Fruit fly (Drosophila melanogaster) whole organism, pupa: Measurements from ENCODE around the gene Mondo.

Experiments
- CG12605 ChIP-seq: fragments of 200-800 bp; sonication (Bioruptor generic); IDR thresholded peaks from 2 replicates; pipeline ENCODE4 v1.3.6; 2022; ENCODE audit warnings: missing biosample characterization, missing genetic modification characterization
- CG15710 ChIP-seq: fragments of 200-800 bp; sonication (Bioruptor generic); optimal IDR thresholded peaks from 2 replicates; lab custom pipeline; 2018; ENCODE audit warnings: missing biosample characterization, mild to moderate bottlenecking, missing genetic modification characterization, moderate library complexity
- CG4496 ChIP-seq: fragments of 200-800 bp; sonication (Bioruptor generic); IDR thresholded peaks from 3 replicates; pipeline ENCODE4 v1.3.6; 2022; ENCODE audit warnings: missing biosample characterization, missing genetic modification characterization
- CG9948 ChIP-seq: fragments of 200-800 bp; sonication (Bioruptor generic); optimal IDR thresholded peaks from 2 replicates; lab custom pipeline; 2018; ENCODE audit warnings: missing biosample characterization, mild to moderate bottlenecking, missing genetic modification characterization, moderate library complexity
- D1 ChIP-seq: fragments of 200-800 bp; sonication (Bioruptor generic); optimal IDR thresholded peaks from 2 replicates; lab custom pipeline; 2018; ENCODE audit warnings: missing biosample characterization, mild to moderate bottlenecking, missing genetic modification characterization, moderate library complexity

- TF ChIP-seq CG12605 (no peak), CG15710 (tag; lab: Kevin White, UChicago) (no peak), CG9948 (tag; lab: Kevin White, UChicago) (no peak), D1 (tag; lab: Kevin White, UChicago) (no peak), CG4496 (GFP tag; lab: Robert Waterston, UW) (no peak)
These were observed 61.9 kb downstream of the Mondo start for dm6 chr2L:21247967-21248366.
